Fruit fly (Drosophila melanogaster): Measurements from ENCODE around the gene Swt1.

Swt1 gene

DNA sequence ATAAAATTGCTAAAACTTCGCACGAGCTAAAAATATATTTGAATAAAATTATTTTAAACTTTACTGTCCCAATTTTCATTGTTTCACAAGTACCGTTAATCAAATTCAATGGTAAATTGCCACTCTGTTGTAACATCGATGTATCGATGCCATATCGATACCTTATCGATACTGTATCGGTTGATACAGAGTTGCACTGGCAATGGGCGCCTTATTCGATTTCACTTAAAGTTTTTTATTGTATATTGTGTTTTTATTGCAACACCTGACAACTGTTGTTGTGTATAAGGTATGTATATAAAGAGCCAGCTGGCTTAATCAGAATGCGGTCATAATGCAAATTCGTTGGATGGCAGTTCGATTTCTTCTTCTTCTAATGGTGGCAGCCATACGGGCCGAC is 48.0 kb upstream of the Swt1 start, which contains the start of gene CG43229 (continued):
- TF ChIP-seq CrebB (tag; optimal IDR thresholded peaks at IDR 0.05) (no peak), disco-r (GFP tag; optimal IDR thresholded peaks at IDR 0.05) (no peak), CG17328 (GFP tag; IDR thresholded peaks at IDR 0.05) (no peak), zen2 (GFP tag; IDR thresholded peaks at IDR 0.05; ENCODE audit: partially characterized antibody) (peak; percentile 73), ara (GFP tag; IDR thresholded peaks at IDR 0.05) (no peak), gcm (GFP tag; optimal IDR thresholded peaks at IDR 0.05) (peak; percentile 29), CG17612 (GFP tag; IDR thresholded peaks at IDR 0.05) (no peak), CG10431 (GFP tag; optimal IDR thresholded peaks at IDR 0.05) (no peak), tgo (GFP tag; IDR thresholded peaks at IDR 0.05) (no peak), hkb (optimal IDR thresholded peaks at IDR 0.05) (no peak), hkb (GFP tag; IDR thresholded peaks at IDR 0.05) (no peak), CG12744 (GFP tag; optimal IDR thresholded peaks at IDR 0.05) (no peak), Ssrp (tag; optimal IDR thresholded peaks at IDR 0.05) (no peak), sens (GFP tag) (peak; percentile 44), jing (GFP tag; optimal IDR thresholded peaks at IDR 0.05) (no peak), Hr51 (GFP tag; optimal IDR thresholded peaks at IDR 0.05) (no peak), grn (GFP tag; optimal IDR thresholded peaks at IDR 0.05) (no peak), CG2129 (GFP tag; IDR thresholded peaks at IDR 0.05; ENCODE audit: partially characterized antibody) (peak; percentile 35; the same call in 1 of the 2 replicates), CG10462 (GFP tag; optimal IDR thresholded peaks at IDR 0.05) (no peak), CG12659 (GFP tag; optimal IDR thresholded peaks at IDR 0.05) (peak; percentile 2), sob (GFP tag; IDR thresholded peaks at IDR 0.05) (no peak), nom (GFP tag; optimal IDR thresholded peaks at IDR 0.05) (no peak), CG34376 (GFP tag; optimal IDR thresholded peaks at IDR 0.05) (no peak), phol (tag; optimal IDR thresholded peaks at IDR 0.05) (peak; percentile 17), CG42726 (GFP tag; IDR thresholded peaks at IDR 0.05; ENCODE audit: partially characterized antibody) (peak; percentile 85), ems (GFP tag; optimal IDR thresholded peaks at IDR 0.05) (no peak), Dp (GFP tag; optimal IDR thresholded peaks at IDR 0.05) (peak; percentile 81), da (GFP tag; optimal IDR thresholded peaks at IDR 0.05) (no peak), bbx (GFP tag; IDR thresholded peaks at IDR 0.05; ENCODE audit: partially characterized antibody) (peak; percentile 85), unc-4 (GFP tag; IDR thresholded peaks at IDR 0.05; ENCODE audit: partially characterized antibody) (peak; percentile 63), grau (tag; optimal IDR thresholded peaks at IDR 0.05) (peak; percentile 3), Hmr (GFP tag; optimal IDR thresholded peaks at IDR 0.05) (no peak), CG18011 (GFP tag; optimal IDR thresholded peaks at IDR 0.05) (no peak), chinmo (GFP tag; IDR thresholded peaks at IDR 0.05; ENCODE audit: partially characterized antibody) (peak; percentile 80; the same call in 2 of the 4 replicates), Ravus (GFP tag; IDR thresholded peaks at IDR 0.05) (no peak), Oaz (GFP tag; IDR thresholded peaks at IDR 0.05) (no peak), gro (GFP tag; optimal IDR thresholded peaks at IDR 0.05) (no peak), CG11560 (tag; IDR thresholded peaks at IDR 0.05) (no peak), unpg (GFP tag; optimal IDR thresholded peaks at IDR 0.05) (no peak), Med (GFP tag) (peak; percentile 82), tna (GFP tag; IDR thresholded peaks at IDR 0.05; ENCODE audit: partially characterized antibody) (peak; percentile 79), CG9932 (GFP tag; IDR thresholded peaks at IDR 0.05) (peak; percentile 26; the same call in 1 of the 2 replicates), Dip2 (GFP tag; IDR thresholded peaks at IDR 0.05) (no peak), CoRest (tag; optimal IDR thresholded peaks at IDR 0.05) (peak; percentile 24), Sin3A (optimal IDR thresholded peaks at IDR 0.05) (no peak), CG2116 (GFP tag; optimal IDR thresholded peaks at IDR 0.05) (peak; percentile 98), odd (GFP tag; optimal IDR thresholded peaks at IDR 0.05) (no peak), trem (tag; optimal IDR thresholded peaks at IDR 0.05) (peak; percentile 11), pzg (GFP tag; optimal IDR thresholded peaks at IDR 0.05) (peak; percentile 58), CG16813 (GFP tag; IDR thresholded peaks at IDR 0.05; ENCODE audit: partially characterized antibody) (peak; percentile 83), usp (GFP tag; optimal IDR thresholded peaks at IDR 0.05) (no peak)

All from whole organism, embryonic.